Fruit fly (Drosophila melanogaster): ENCODE results near the gene Vha100-2.

DNA sequence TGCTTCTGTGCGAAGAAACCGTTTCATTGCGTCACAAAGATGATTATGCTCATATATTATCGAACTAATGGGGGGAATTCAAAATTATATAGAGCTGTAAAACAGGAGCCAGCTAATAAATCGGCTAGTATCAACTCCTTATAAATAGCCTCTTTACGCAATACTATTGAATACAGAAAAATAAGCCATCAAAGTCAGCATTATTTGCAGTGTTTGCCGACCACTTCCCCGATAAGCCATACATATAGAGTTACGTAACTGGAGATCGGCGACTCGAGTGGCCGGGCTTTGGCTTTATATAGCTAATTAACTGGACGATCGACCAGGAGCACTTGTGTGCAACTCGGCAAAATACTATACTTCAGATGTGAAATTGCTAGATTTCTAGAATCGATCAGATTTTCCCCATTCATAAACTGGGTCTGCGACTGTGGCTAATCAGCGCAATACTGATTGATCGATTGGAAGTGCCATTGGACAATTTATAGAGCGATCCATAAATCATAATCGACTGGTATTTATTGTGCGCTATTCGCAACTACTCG is 1.1 kb downstream of the Vha100-2 start:
- no peak for TF ChIP-seq insv (optimal IDR thresholded peaks at IDR 0.05)
- TF ChIP-seq ttk (optimal IDR thresholded peaks at IDR 0.05) = no peak
